Fruit fly (Drosophila melanogaster): ENCODE results near the gene Cbl.
A peak's percentile ranks its signal among the peaks of the same experiment; 100 is the strongest.

The Cbl gene

dm6 chr3L:8456472-8457049 is 31.8 kb downstream of the Cbl start:
- no peak for TF ChIP-seq sage (GFP tag; optimal IDR thresholded peaks at IDR 0.05)
- no peak for TF ChIP-seq dl (GFP tag; optimal IDR thresholded peaks at IDR 0.05; ENCODE audit: insufficient read depth in 1 of 2, partially characterized antibody in 2 of 2)
- TF ChIP-seq Dfd (GFP tag; optimal IDR thresholded peaks at IDR 0.05): peak; percentile 67
- TF ChIP-seq N (GFP tag; optimal IDR thresholded peaks at IDR 0.05): no peak
- no peak for TF ChIP-seq CG32264 (GFP tag; optimal IDR thresholded peaks at IDR 0.05)

DNA sequence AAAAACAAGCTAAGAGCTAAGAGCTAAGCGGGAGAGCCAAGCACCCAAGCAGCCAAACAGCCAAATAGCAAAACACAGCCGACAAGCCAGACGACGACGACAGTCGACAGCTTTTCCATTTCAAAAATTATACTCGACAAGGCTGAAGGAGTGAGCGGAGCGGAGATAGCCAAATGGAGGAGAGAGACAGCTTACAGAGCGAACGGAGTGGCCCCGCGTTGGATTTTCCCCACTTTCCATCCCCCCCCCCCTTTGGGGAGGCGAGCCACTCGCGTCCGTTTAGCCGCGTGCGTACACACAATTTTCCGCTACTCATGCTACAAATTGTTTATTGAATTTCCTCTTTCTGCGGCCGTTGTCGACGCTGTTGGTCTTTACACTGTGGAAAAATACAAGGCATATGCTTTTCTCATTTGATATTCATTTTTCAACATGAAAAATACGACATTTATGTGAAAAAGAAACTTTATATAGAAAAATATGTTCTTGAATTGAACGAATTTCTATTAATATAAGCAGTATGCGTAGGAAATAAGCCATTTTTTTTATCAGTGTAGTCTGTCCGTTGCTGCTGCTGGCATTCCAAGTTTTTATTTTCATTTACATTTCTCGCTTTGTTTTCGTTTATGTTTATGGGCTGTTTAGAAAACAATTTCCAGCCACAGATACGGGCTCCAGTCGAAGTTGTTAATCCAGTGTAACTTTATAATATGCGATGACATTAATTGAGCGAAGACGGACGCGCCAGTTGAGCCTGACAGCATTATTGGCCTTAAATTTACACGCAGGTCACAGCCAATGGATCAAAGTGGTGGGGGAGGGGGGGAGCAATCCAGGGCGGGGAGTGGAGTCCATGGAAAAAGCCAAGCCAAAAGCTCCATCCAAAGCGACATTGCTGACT is 33.4 kb downstream of the Cbl start:
- peak; percentile 88 for TF ChIP-seq fru (GFP tag; optimal IDR thresholded peaks at IDR 0.05)
- TF ChIP-seq GATAd (GFP tag; optimal IDR thresholded peaks at IDR 0.05): no peak
- TF ChIP-seq Dfd (GFP tag; optimal IDR thresholded peaks at IDR 0.05): no peak
- TF ChIP-seq psq (GFP tag; optimal IDR thresholded peaks at IDR 0.05): peak; percentile 72
- peak in 1 of 2 experiments; percentile 85 for TF ChIP-seq foxo (GFP tag; optimal IDR thresholded peaks at IDR 0.05)
- peak; percentile 80 for TF ChIP-seq Sp1 (GFP tag; optimal IDR thresholded peaks at IDR 0.05)
- TF ChIP-seq sv (GFP tag; optimal IDR thresholded peaks at IDR 0.05): peak; percentile 97
- TF ChIP-seq dl (GFP tag; optimal IDR thresholded peaks at IDR 0.05; ENCODE audit: insufficient read depth in 1 of 2, partially characterized antibody in 2 of 2): no peak
- TF ChIP-seq sage (GFP tag; optimal IDR thresholded peaks at IDR 0.05): peak; percentile 70
- TF ChIP-seq HLH106 (tag; optimal IDR thresholded peaks at IDR 0.05): peak; percentile 81
- TF ChIP-seq Vsx2 (GFP tag; optimal IDR thresholded peaks at IDR 0.05; ENCODE audit: partially characterized antibody): no peak
- TF ChIP-seq Rel (GFP tag; optimal IDR thresholded peaks at IDR 0.05): no peak
- TF ChIP-seq Rel (tag; optimal IDR thresholded peaks at IDR 0.05): peak; percentile 13
- no peak for TF ChIP-seq Abd-B (GFP tag; optimal IDR thresholded peaks at IDR 0.05)
- TF ChIP-seq rgr (GFP tag; optimal IDR thresholded peaks at IDR 0.05): peak; percentile 86
- no peak for TF ChIP-seq N (GFP tag; optimal IDR thresholded peaks at IDR 0.05)
- peak; percentile 36 for TF ChIP-seq CG9705 (GFP tag; optimal IDR thresholded peaks at IDR 0.05)
- TF ChIP-seq br (GFP tag; optimal IDR thresholded peaks at IDR 0.05): peak; percentile 82
- TF ChIP-seq CG32264 (GFP tag; optimal IDR thresholded peaks at IDR 0.05): peak; percentile 59
- no peak for TF ChIP-seq Mio (GFP tag; optimal IDR thresholded peaks at IDR 0.05)
- no peak for TF ChIP-seq Myc (optimal IDR thresholded peaks at IDR 0.05)
- TF ChIP-seq h (GFP tag; optimal IDR thresholded peaks at IDR 0.05): peak; percentile 89
- TF ChIP-seq OdsH (GFP tag; optimal IDR thresholded peaks at IDR 0.05): peak; percentile 84
- TF ChIP-seq Hr78 (GFP tag; optimal IDR thresholded peaks at IDR 0.05): no peak
- peak; percentile 73 for TF ChIP-seq brk (GFP tag; optimal IDR thresholded peaks at IDR 0.05)
- TF ChIP-seq usp (GFP tag; optimal IDR thresholded peaks at IDR 0.05): no peak
- TF ChIP-seq CrebA (GFP tag; optimal IDR thresholded peaks at IDR 0.05; ENCODE audit: borderline replicate concordance): no peak
- TF ChIP-seq Hnf4 (GFP tag; optimal IDR thresholded peaks at IDR 0.05): peak; percentile 79
- TF ChIP-seq woc (GFP tag; optimal IDR thresholded peaks at IDR 0.05): peak; percentile 39
- TF ChIP-seq ey (GFP tag; optimal IDR thresholded peaks at IDR 0.05): peak; percentile 83
- TF ChIP-seq Hr83 (GFP tag; optimal IDR thresholded peaks at IDR 0.05; ENCODE audit: poor library complexity, severe bottlenecking): no peak
- no peak for TF ChIP-seq Dif (GFP tag; optimal IDR thresholded peaks at IDR 0.05; ENCODE audit: partially characterized antibody)
- peak; percentile 51 for TF ChIP-seq dmrt93B (GFP tag; optimal IDR thresholded peaks at IDR 0.05)
- TF ChIP-seq Jra (GFP tag; optimal IDR thresholded peaks at IDR 0.05): peak; percentile 45
- TF ChIP-seq dsf (GFP tag; optimal IDR thresholded peaks at IDR 0.05; ENCODE audit: borderline replicate concordance): no peak
